Worm (Caenorhabditis elegans) whole organism, young adult: ENCODE data around the gene str-86.

Experiments
- B0336.3 ChIP-seq: fragments of 200-800 bp; sonication (Bioruptor generic); IDR thresholded peaks from 2 replicates; pipeline ENCODE4 v1.3.6; 2022; ENCODE audit warnings: missing genetic modification characterization, missing compliant biosample characterization
- C17E4.6 ChIP-seq: fragments of 200-800 bp; sonication (Bioruptor generic); IDR thresholded peaks from 2 replicates; pipeline ENCODE4 v1.3.6; 2022; ENCODE audit warnings: missing genetic modification reagents, missing genetic modification characterization, missing compliant biosample characterization
- D2030.7 ChIP-seq: fragments of 200-800 bp; sonication (Bioruptor generic); IDR thresholded peaks from 2 replicates; pipeline ENCODE4 v1.3.6; 2022; ENCODE audit warnings: missing genetic modification reagents, missing genetic modification characterization, missing compliant biosample characterization
- F22D6.2 ChIP-seq: sonication (generic microtip); optimal IDR thresholded peaks from 2 replicates; lab custom pipeline; 2016; ENCODE audit warnings: mild to moderate bottlenecking, missing genetic modification characterization, missing compliant biosample characterization
- F23B12.7 ChIP-seq: sonication (generic microtip); optimal IDR thresholded peaks from 2 replicates; lab custom pipeline; 2017; ENCODE audit warnings: missing genetic modification characterization, mild to moderate bottlenecking, missing compliant biosample characterization, antibody characterized with exemption, moderate library complexity; ENCODE audit not compliant: insufficient read depth
- T26A5.8 ChIP-seq: sonication (generic microtip); optimal IDR thresholded peaks from 2 replicates; lab custom pipeline; 2016; ENCODE audit warnings: missing genetic modification characterization, missing compliant biosample characterization
- Y53F4B.3 ChIP-seq: fragments of 200-800 bp; sonication (Bioruptor generic); IDR thresholded peaks from 2 replicates; pipeline ENCODE4 v1.3.6; 2022; ENCODE audit warnings: missing genetic modification reagents, missing genetic modification characterization, missing compliant biosample characterization
- Y56A3A.18 ChIP-seq: fragments of 200-800 bp; sonication (Bioruptor generic); IDR thresholded peaks from 2 replicates; pipeline ENCODE4 v1.3.6; 2022; ENCODE audit warnings: missing genetic modification reagents, missing genetic modification characterization, missing compliant biosample characterization
- ZK185.1 ChIP-seq: sonication (generic microtip); optimal IDR thresholded peaks from 2 replicates; lab custom pipeline; 2016; ENCODE audit warnings: mild to moderate bottlenecking, missing genetic modification characterization, missing compliant biosample characterization; ENCODE audit not compliant: poor library complexity, severe bottlenecking
- ama-1 ChIP-seq, 3 experiments: fragments of 150-350 bp in 1 of 3; sonication (generic microtip) in 2 of 3; optimal IDR thresholded peaks; 2 replicates each; lab custom pipeline; 2014 to 2018; ENCODE audit warnings: missing biosample characterization in 2 of 3, missing genetic modification characterization in 2 of 3, missing genetic modification reagents in 2 of 3
- aptf-2 ChIP-seq: fragments of 200-800 bp; sonication (Bioruptor generic); conservative IDR thresholded peaks from 2 replicates; pipeline ENCODE4 v1.3.6; 2022; ENCODE audit warnings: missing genetic modification reagents, missing genetic modification characterization, missing compliant biosample characterization
- atf-7 ChIP-seq: sonication (generic microtip); optimal IDR thresholded peaks from 2 replicates; lab custom pipeline; 2017; ENCODE audit warnings: mild to moderate bottlenecking, missing genetic modification characterization, missing compliant biosample characterization
- attf-3 ChIP-seq: fragments of 200-800 bp; sonication (Bioruptor generic); conservative IDR thresholded peaks from 2 replicates; pipeline ENCODE4 v1.3.6; 2022; ENCODE audit warnings: missing genetic modification reagents, missing genetic modification characterization, missing compliant biosample characterization
- bed-2 ChIP-seq: fragments of 200-800 bp; sonication (Bioruptor generic); IDR thresholded peaks from 2 replicates; pipeline ENCODE4 v1.3.6; 2022; ENCODE audit warnings: missing genetic modification reagents, missing genetic modification characterization, missing compliant biosample characterization
- ceh-27 ChIP-seq: fragments of 200-800 bp; sonication (Bioruptor generic); optimal IDR thresholded peaks from 2 replicates; lab custom pipeline; 2018; ENCODE audit warnings: mild to moderate bottlenecking, missing genetic modification characterization, moderate library complexity, missing compliant biosample characterization
- ceh-79 ChIP-seq: sonication (generic microtip); optimal IDR thresholded peaks from 2 replicates; lab custom pipeline; 2017; ENCODE audit warnings: mild to moderate bottlenecking, missing genetic modification characterization, missing compliant biosample characterization
- dpff-1 ChIP-seq: sonication (generic microtip); optimal IDR thresholded peaks from 2 replicates; lab custom pipeline; 2017; ENCODE audit warnings: mild to moderate bottlenecking, missing genetic modification characterization, missing compliant biosample characterization
- dpl-1 ChIP-seq: fragments of 150-350 bp; optimal IDR thresholded peaks from 2 replicates; lab custom pipeline; 2014; ENCODE audit warnings: missing biosample characterization, missing genetic modification reagents, missing genetic modification characterization
- efl-1 ChIP-seq: fragments of 150-350 bp; optimal IDR thresholded peaks from 2 replicates; lab custom pipeline; 2014; ENCODE audit warnings: missing biosample characterization, missing genetic modification reagents, missing genetic modification characterization
- hlh-12 ChIP-seq: sonication (generic microtip); optimal IDR thresholded peaks from 2 replicates; lab custom pipeline; 2016; ENCODE audit warnings: missing genetic modification characterization, missing compliant biosample characterization
- hsf-1 ChIP-seq: fragments of 200-800 bp; sonication (Bioruptor generic); IDR thresholded peaks from 2 replicates; pipeline ENCODE4 v1.3.6; 2022; ENCODE audit warnings: missing genetic modification reagents, missing genetic modification characterization, missing compliant biosample characterization
- lin-40 ChIP-seq: sonication (generic microtip); optimal IDR thresholded peaks from 2 replicates; lab custom pipeline; 2016; ENCODE audit warnings: missing genetic modification characterization, mild to moderate bottlenecking, missing compliant biosample characterization, missing genotype, missing genetic modification reagents
- madf-6 ChIP-seq: fragments of 200-800 bp; sonication (Bioruptor generic); IDR thresholded peaks from 2 replicates; pipeline ENCODE4 v1.3.6; 2022; ENCODE audit warnings: missing genetic modification reagents, missing genetic modification characterization, missing compliant biosample characterization
- mel-28 ChIP-seq: sonication (generic microtip); optimal IDR thresholded peaks from 2 replicates; lab custom pipeline; 2016; ENCODE audit warnings: borderline replicate concordance, mild to moderate bottlenecking, missing genetic modification characterization, missing compliant biosample characterization
- nfya-1 ChIP-seq: sonication (generic microtip); optimal IDR thresholded peaks from 2 replicates; lab custom pipeline; 2017; ENCODE audit warnings: antibody characterized with exemption, missing compliant biosample characterization, missing genetic modification characterization, borderline replicate concordance; ENCODE audit not compliant: insufficient read depth
- nhr-120 ChIP-seq: fragments of 200-800 bp; sonication (Bioruptor generic); IDR thresholded peaks from 2 replicates; pipeline ENCODE4 v1.3.6; 2022; ENCODE audit warnings: missing genetic modification characterization, missing compliant biosample characterization
- nhr-27 ChIP-seq: fragments of 200-800 bp; sonication (Bioruptor generic); optimal IDR thresholded peaks from 2 replicates; lab custom pipeline; 2018; ENCODE audit warnings: mild to moderate bottlenecking, missing genetic modification characterization, moderate library complexity, missing compliant biosample characterization
- nhr-80 ChIP-seq: sonication (generic microtip); optimal IDR thresholded peaks from 2 replicates; lab custom pipeline; 2016; ENCODE audit warnings: missing genetic modification characterization, missing compliant biosample characterization
- pbrm-1 ChIP-seq: fragments of 200-800 bp; sonication (Bioruptor generic); IDR thresholded peaks from 2 replicates; pipeline ENCODE4 v1.3.6; 2022; ENCODE audit warnings: missing genetic modification reagents, missing genetic modification characterization, missing compliant biosample characterization
- rpc-1 ChIP-seq, 2 experiments: fragments of 150-350 bp in 1 of 2; sonication (generic microtip) in 1 of 2; optimal IDR thresholded peaks; 2 replicates each; lab custom pipeline; 2014 to 2018; ENCODE audit warnings: missing biosample characterization in 1 of 2, missing genetic modification characterization in 1 of 2, missing genetic modification reagents in 1 of 2, missing genotype in 1 of 2
- sea-2 ChIP-seq: fragments of 200-800 bp; sonication (Bioruptor generic); IDR thresholded peaks from 2 replicates; pipeline ENCODE4 v1.3.6; 2022; ENCODE audit warnings: missing genetic modification characterization, missing compliant biosample characterization
- snpc-1.1 ChIP-seq: sonication (generic microtip); optimal IDR thresholded peaks from 2 replicates; lab custom pipeline; 2017; ENCODE audit warnings: missing genetic modification characterization, mild to moderate bottlenecking, missing compliant biosample characterization, antibody characterized with exemption, moderate library complexity, missing genotype, missing genetic modification reagents; ENCODE audit not compliant: insufficient read depth
- tbx-9 ChIP-seq: sonication (generic microtip); optimal IDR thresholded peaks from 2 replicates; lab custom pipeline; 2016; ENCODE audit warnings: borderline replicate concordance, missing genetic modification characterization, inconsistent platforms, missing compliant biosample characterization
- tlf-1 ChIP-seq: fragments of 200-800 bp; sonication (Bioruptor generic); optimal IDR thresholded peaks from 2 replicates; lab custom pipeline; 2018; ENCODE audit warnings: mild to moderate bottlenecking, missing genetic modification characterization, missing compliant biosample characterization
- unc-130 ChIP-seq: sonication (generic microtip); optimal IDR thresholded peaks from 2 replicates; lab custom pipeline; 2016; ENCODE audit warnings: missing genetic modification reagents, missing genetic modification characterization, missing compliant biosample characterization
- unc-62 ChIP-seq: fragments of 150-350 bp; optimal IDR thresholded peaks from 2 replicates; lab custom pipeline; 2014; ENCODE audit warnings: missing biosample characterization, missing genetic modification reagents, missing genetic modification characterization
- ztf-18 ChIP-seq: sonication (generic microtip); optimal IDR thresholded peaks from 2 replicates; lab custom pipeline; 2016; ENCODE audit warnings: missing genotype, mild to moderate bottlenecking, missing genetic modification characterization, missing compliant biosample characterization
- ztf-25 ChIP-seq: fragments of 200-800 bp; sonication (Bioruptor generic); IDR thresholded peaks from 2 replicates; pipeline ENCODE4 v1.3.6; 2022; ENCODE audit warnings: missing genetic modification reagents, missing genetic modification characterization, missing compliant biosample characterization
- ztf-6 ChIP-seq: fragments of 200-800 bp; sonication (Bioruptor generic); IDR thresholded peaks from 2 replicates; pipeline ENCODE4 v1.3.6; 2022; ENCODE audit warnings: missing genetic modification reagents, missing genetic modification characterization, missing compliant biosample characterization

str-86 gene

DNA sequence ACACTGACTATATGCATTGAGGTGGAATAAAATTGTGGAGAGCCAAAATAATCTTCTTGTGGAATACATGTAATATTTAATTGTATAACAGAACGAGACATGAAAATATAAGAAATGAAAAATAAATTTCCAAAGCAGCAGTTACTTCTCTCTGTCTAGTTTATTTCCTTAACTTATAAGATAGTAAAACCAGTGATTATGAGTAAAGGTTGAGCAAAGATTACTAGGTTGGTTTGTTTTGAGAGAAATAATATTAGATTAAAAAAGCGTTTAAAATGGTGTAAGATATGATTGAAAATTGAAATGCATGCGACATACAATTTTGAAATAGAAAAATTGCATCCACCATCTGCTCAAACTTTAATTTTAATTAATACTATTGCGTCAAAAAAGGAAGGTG is 30.3 kb upstream of the str-86 start, which contains the start of gene srh-201:
TSS of gene srh-201 (minus strand) at position 101 of the 400 bp plus-strand sequence.
- no peak for TF ChIP-seq bed-2
- no peak for TF ChIP-seq D2030.7
- no peak for TF ChIP-seq Y53F4B.3 (GFP tag; lab: Robert Waterston, UW)
- TF ChIP-seq sea-2 (GFP tag; lab: Robert Waterston, UW), result no peak
- no peak for TF ChIP-seq lin-40
- no peak for TF ChIP-seq T26A5.8
- TF ChIP-seq nhr-27 (tag; lab: Kevin White, UChicago), result no peak
- TF ChIP-seq atf-7 (tag; lab: Kevin White, UChicago), result no peak
- no peak for TF ChIP-seq attf-3 (GFP tag; lab: Robert Waterston, UW)
- TF ChIP-seq pbrm-1, result no peak
- TF ChIP-seq dpff-1, result no peak
- TF ChIP-seq Y56A3A.18, result no peak
- TF ChIP-seq F23B12.7 (tag; lab: Kevin White, UChicago), result no peak
- no peak for TF ChIP-seq unc-130 (GFP tag; lab: Kevin White, UChicago)
- no peak for TF ChIP-seq nhr-120 (GFP tag; lab: Robert Waterston, UW)
- no peak for TF ChIP-seq snpc-1.1
- TF ChIP-seq ceh-27 (GFP tag; lab: Kevin White, UChicago), result no peak
- no peak for TF ChIP-seq mel-28
- TF ChIP-seq, all 124 proteins: peak for 0

DNA sequence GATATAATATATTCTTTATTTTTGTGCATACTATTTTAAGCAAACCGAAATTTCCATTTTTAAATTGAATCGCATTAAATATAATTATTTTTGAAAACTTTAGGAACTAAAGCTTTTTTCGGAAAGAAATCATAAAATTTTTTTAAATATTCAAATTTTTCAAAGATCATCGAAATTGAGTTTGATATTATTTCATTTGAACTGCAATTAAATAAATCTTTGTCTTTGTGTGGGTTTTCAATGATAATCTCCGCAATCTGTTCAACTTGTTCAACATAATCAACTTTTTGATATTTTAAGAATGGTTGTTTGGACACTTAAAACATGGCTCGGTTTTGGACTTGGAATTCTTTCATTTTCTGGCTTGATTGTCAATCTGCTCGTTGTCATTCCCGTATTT is 25.7 kb upstream of the str-86 start, which contains the start of gene srx-2:
TSS of gene srx-2 (plus strand) at position 301 of the 400 bp plus-strand sequence.
- no peak for TF ChIP-seq unc-62
- no peak for TF ChIP-seq ztf-25 (GFP tag; lab: Robert Waterston, UW)
- TF ChIP-seq hsf-1 (GFP tag; lab: Robert Waterston, UW), result no peak
- no peak for TF ChIP-seq ztf-18 (tag; lab: Kevin White, UChicago)

DNA sequence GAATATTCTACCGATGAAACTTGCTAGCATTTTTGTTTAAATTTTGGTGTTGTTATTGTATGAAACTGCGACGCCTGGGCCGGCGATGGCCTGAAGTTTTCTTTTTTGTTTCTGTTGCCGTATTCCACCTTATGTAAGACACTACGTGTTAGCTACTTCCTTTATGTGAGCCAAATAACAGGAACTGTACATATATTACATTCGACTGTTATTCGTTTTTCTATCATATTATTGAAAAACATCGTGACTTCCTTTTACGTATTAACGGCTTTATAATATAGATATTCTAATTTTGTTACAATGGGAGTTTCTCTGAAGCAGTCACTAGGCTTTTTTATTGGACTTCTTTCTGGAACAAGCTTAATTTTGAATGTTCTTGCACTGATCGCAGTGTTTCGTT is 21.7 kb upstream of the str-86 start, which contains the start of gene srx-3:
TSS of gene srx-3 (plus strand) at position 301 of the 400 bp plus-strand sequence.
- no peak for TF ChIP-seq madf-6 (GFP tag; lab: Robert Waterston, UW)
- TF ChIP-seq snpc-1.1, result no peak
- no peak for TF ChIP-seq tlf-1 (GFP tag; lab: Kevin White, UChicago)
- no peak for TF ChIP-seq ama-1 (optimal IDR thresholded peaks at IDR 0.05; lab: Kevin White, UChicago)
- no peak for TF ChIP-seq ama-1 (GFP tag; optimal IDR thresholded peaks at IDR 0.05; lab: Kevin White, UChicago)
- no peak for TF ChIP-seq dpl-1 (GFP tag; lab: Kevin White, UChicago)
- TF ChIP-seq aptf-2, result no peak
- TF ChIP-seq, all 124 proteins: peak for 0

DNA sequence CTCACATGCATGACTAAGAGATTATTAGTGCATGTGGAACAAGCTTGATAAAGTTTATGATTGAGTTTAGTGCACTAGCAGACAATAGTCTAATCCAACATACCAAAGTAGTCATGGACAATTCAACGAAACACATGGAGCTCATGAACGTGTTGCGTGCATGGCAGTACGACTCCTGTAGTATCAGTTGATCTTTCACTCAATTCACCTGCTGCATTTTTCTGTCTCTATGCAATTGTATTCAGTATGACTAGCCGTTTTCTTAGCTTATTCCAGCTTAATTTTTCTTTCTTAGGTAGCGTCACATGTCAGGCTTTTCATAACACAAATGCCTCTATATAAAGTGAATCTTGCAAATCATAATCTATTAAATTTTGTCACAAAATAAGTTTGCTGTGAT is 19.8 kb upstream of the str-86 start, which contains the start of gene srx-1:
TSS of gene srx-1 (plus strand) at position 382 of the 400 bp plus-strand sequence.
- no peak for TF ChIP-seq nhr-80 (tag; lab: Kevin White, UChicago)
- no peak for TF ChIP-seq nfya-1
- TF ChIP-seq C17E4.6 (GFP tag; lab: Robert Waterston, UW), result no peak
- TF ChIP-seq ztf-6 (GFP tag; lab: Robert Waterston, UW), result no peak
- TF ChIP-seq ztf-25 (GFP tag; lab: Robert Waterston, UW), result no peak
- no peak for TF ChIP-seq nhr-120 (GFP tag; lab: Robert Waterston, UW)
- no peak for TF ChIP-seq hsf-1 (GFP tag; lab: Robert Waterston, UW)
- no peak for TF ChIP-seq rpc-1 (optimal IDR thresholded peaks at IDR 0.05; lab: Kevin White, UChicago)
- TF ChIP-seq rpc-1 (tag; optimal IDR thresholded peaks at IDR 0.05; lab: Kevin White, UChicago), result no peak
- TF ChIP-seq tlf-1 (GFP tag; lab: Kevin White, UChicago), result no peak
- TF ChIP-seq efl-1 (GFP tag; lab: Kevin White, UChicago), result no peak
- no peak for TF ChIP-seq ceh-79 (tag; lab: Kevin White, UChicago)
- no peak for TF ChIP-seq F22D6.2
- TF ChIP-seq sea-2 (GFP tag; lab: Robert Waterston, UW), result no peak
- TF ChIP-seq B0336.3 (GFP tag; lab: Robert Waterston, UW), result no peak
- TF ChIP-seq hlh-12 (tag; lab: Kevin White, UChicago), result no peak
- no peak for TF ChIP-seq tbx-9 (tag; lab: Kevin White, UChicago)
- no peak for TF ChIP-seq ZK185.1 (tag; lab: Kevin White, UChicago)
